Fruit fly (Drosophila melanogaster) whole organism, adult: Measurements from ENCODE around the gene poe.

Experiments used
- CG11617 ChIP-seq: fragments of 200-800 bp; sonication (Bioruptor generic); optimal IDR thresholded peaks from 2 replicates; lab custom pipeline; 2017; ENCODE audit warnings: mild to moderate bottlenecking, missing biosample characterization, missing genetic modification reagents, missing genetic modification characterization
- CG12768 ChIP-seq: fragments of 200-800 bp; sonication (Bioruptor generic); optimal IDR thresholded peaks from 2 replicates; lab custom pipeline; 2017; ENCODE audit warnings: missing biosample characterization, missing genetic modification characterization, mild to moderate bottlenecking, moderate library complexity, missing genetic modification reagents
- CG14711 ChIP-seq: fragments of 200-800 bp; sonication (Bioruptor generic); optimal IDR thresholded peaks from 2 replicates; lab custom pipeline; 2018; ENCODE audit warnings: missing biosample characterization, mild to moderate bottlenecking, missing genetic modification characterization, moderate library complexity
- CG1620 ChIP-seq: fragments of 200-800 bp; sonication (Bioruptor generic); optimal IDR thresholded peaks from 2 replicates; lab custom pipeline; 2016; ENCODE audit warnings: missing biosample characterization, missing genetic modification characterization
- CG33017 ChIP-seq: fragments of 200-800 bp; sonication (Bioruptor generic); optimal IDR thresholded peaks from 2 replicates; lab custom pipeline; 2018; ENCODE audit warnings: missing biosample characterization, mild to moderate bottlenecking, missing genetic modification characterization, moderate library complexity
- CG5204 ChIP-seq: fragments of 200-800 bp; sonication (Bioruptor generic); optimal IDR thresholded peaks from 2 replicates; lab custom pipeline; 2016; ENCODE audit warnings: missing biosample characterization, missing genetic modification characterization
- CG7045 ChIP-seq: fragments of 200-800 bp; sonication (Bioruptor generic); optimal IDR thresholded peaks from 2 replicates; lab custom pipeline; 2017; ENCODE audit warnings: missing biosample characterization, mild to moderate bottlenecking, missing genetic modification characterization
- CG7101 ChIP-seq: fragments of 200-800 bp; sonication (Bioruptor generic); optimal IDR thresholded peaks from 2 replicates; lab custom pipeline; 2018; ENCODE audit warnings: missing biosample characterization, mild to moderate bottlenecking, missing genetic modification characterization, moderate library complexity
- Clk ChIP-seq: fragments of 200-800 bp; sonication (Bioruptor generic); optimal IDR thresholded peaks from 2 replicates; lab custom pipeline; 2017; ENCODE audit warnings: missing biosample characterization, missing genetic modification characterization
- Crg-1 ChIP-seq: fragments of 200-800 bp; sonication (Bioruptor generic); optimal IDR thresholded peaks from 2 replicates; lab custom pipeline; 2016; ENCODE audit warnings: missing biosample characterization, missing genetic modification characterization
- Hr96 ChIP-seq: fragments of 200-800 bp; sonication (Bioruptor generic); optimal IDR thresholded peaks from 2 replicates; lab custom pipeline; 2016; ENCODE audit warnings: missing biosample characterization, missing genetic modification characterization
- Mnt ChIP-seq: fragments of 200-800 bp; sonication (Bioruptor generic); optimal IDR thresholded peaks from 2 replicates; lab custom pipeline; 2016; ENCODE audit warnings: missing biosample characterization, mild to moderate bottlenecking, missing genetic modification characterization
- bab1 ChIP-seq: fragments of 200-800 bp; sonication (Bioruptor generic); optimal IDR thresholded peaks from 3 replicates; lab custom pipeline; 2019; ENCODE audit warnings: missing biosample characterization, mild to moderate bottlenecking, missing genetic modification characterization, moderate library complexity
- cic ChIP-seq: fragments of 200-800 bp; sonication (Bioruptor generic); optimal IDR thresholded peaks from 2 replicates; lab custom pipeline; 2017; ENCODE audit warnings: missing biosample characterization, mild to moderate bottlenecking, missing genetic modification characterization, moderate library complexity
- cnc ChIP-seq, 2 experiments: fragments of >200 bp; optimal IDR thresholded peaks; 2 replicates each; lab custom pipeline; 2017
- kay ChIP-seq: fragments of 200-800 bp; sonication (Bioruptor generic); peaks from one replicate; lab custom pipeline; 2016; ENCODE audit warnings: missing biosample characterization, missing genetic modification characterization, borderline replicate concordance
- ovo ChIP-seq: fragments of 200-800 bp; sonication (Bioruptor generic); optimal IDR thresholded peaks from 2 replicates; lab custom pipeline; 2016; ENCODE audit warnings: missing biosample characterization, missing genetic modification characterization
- pad ChIP-seq: fragments of 200-800 bp; sonication (Bioruptor generic); optimal IDR thresholded peaks from 3 replicates; lab custom pipeline; 2017; ENCODE audit warnings: missing biosample characterization, missing genetic modification characterization, mild to moderate bottlenecking, moderate library complexity, missing genetic modification reagents
- tj ChIP-seq: fragments of 200-800 bp; sonication (Bioruptor generic); optimal IDR thresholded peaks from 3 replicates; lab custom pipeline; 2017; ENCODE audit warnings: missing biosample characterization, mild to moderate bottlenecking, missing genetic modification characterization, moderate library complexity
- toe ChIP-seq: fragments of 200-800 bp; sonication (Bioruptor generic); optimal IDR thresholded peaks from 2 replicates; lab custom pipeline; 2016; ENCODE audit warnings: missing biosample characterization, missing genetic modification characterization

The poe gene

DNA sequence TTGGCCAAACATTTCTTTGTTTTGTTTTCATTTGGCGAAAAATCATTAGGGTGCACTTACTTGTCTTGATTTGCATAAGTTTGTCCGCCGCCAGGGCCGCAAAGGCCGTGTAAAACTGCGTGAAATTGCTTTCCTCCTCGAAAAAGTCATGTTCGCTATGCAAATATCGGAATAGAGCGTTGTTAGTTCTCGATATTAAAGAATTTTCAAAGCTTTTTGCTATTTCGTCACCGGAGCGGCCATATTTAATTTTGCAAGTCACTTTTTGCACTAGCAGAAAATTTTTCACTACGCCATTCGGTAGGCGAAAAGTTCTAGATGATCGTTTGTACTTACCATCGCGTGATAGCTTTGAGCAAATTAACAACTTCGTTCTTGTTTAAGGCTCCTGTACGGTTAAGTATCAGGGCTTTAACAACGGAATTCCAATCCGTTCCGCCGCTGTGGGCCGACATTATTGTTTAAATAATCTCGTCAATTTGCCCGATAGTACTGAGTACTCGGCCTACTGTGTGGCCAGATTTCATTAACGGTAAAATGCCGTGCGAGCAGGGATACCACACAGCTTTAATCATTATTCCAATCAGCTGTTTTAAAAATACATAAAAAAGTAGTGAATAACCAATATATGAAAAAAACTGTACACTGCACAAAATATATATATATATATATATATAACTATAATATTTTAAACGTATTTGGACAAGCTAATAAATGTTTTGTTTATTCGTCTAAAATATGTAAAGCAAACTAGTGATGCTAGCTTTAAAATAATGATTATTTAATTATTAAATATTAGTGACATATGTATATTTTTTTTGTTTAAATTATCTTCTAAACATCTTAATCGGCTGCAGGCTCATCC is at the start of gene poe:
Gene poe, minus strand, starts transcription at position 513 of the 865 bp plus-strand sequence.
- TF ChIP-seq ovo (peak; percentile 14), CG7101 (tag; lab: Kevin White, UChicago) (peak; percentile 64), bab1 (GFP tag; lab: Kevin White, UChicago) (peak; percentile 67), Crg-1 (GFP tag; lab: Kevin White, UChicago) (peak; percentile 34), tj (GFP tag; lab: Kevin White, UChicago) (peak; percentile 15), kay (GFP tag; lab: Kevin White, UChicago) (no peak), cic (GFP tag; lab: Kevin White, UChicago) (peak; percentile 15), CG33017 (tag; lab: Kevin White, UChicago) (peak; percentile 63), Clk (GFP tag; lab: Kevin White, UChicago) (no peak), cnc (optimal IDR thresholded peaks at IDR 0.05; lab: Kevin White, UChicago) (peak; percentile 92 to 98), Mnt (GFP tag; lab: Kevin White, UChicago) (peak; percentile 28), pad (GFP tag; lab: Kevin White, UChicago) (peak; percentile 5), CG5204 (no peak), CG7045 (GFP tag; lab: Kevin White, UChicago) (no peak), CG12768 (peak; percentile 40), CG1620 (GFP tag; lab: Kevin White, UChicago) (no peak), CG11617 (GFP tag; lab: Kevin White, UChicago) (peak; percentile 75), Hr96 (GFP tag; lab: Kevin White, UChicago) (no peak), toe (no peak), CG14711 (tag; lab: Kevin White, UChicago) (peak; percentile 77)

DNA sequence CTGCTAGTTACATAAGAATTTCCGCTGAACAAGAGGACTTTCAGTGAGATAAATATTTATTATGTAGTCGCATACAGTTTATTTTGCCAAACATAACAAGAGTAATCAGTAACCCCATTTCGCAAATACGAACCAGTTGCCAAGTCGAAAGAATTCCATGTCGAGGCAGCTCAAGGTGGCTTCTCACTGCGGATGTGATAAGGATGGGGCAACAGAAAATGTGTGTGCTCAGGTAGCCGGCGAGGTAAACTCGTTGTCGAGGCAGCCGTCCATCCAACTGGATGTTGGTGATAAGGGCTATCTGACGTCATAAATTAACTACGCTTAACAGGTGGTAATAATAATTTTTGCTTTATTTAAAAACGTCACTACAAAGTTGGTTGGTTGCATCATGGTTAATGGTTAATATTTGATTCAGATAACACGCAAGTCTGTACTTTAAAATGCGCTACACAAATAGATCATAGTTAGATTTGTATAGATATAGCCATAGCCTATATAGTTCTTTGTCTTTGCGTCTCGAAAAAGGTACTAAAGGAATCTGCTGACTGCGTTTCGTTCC is 45.3 kb upstream of the poe start:
- TF ChIP-seq cic (GFP tag; lab: Kevin White, UChicago), result peak; percentile 32
- TF ChIP-seq tj (GFP tag; lab: Kevin White, UChicago), result no peak
- no peak for TF ChIP-seq Crg-1 (GFP tag; lab: Kevin White, UChicago)

DNA sequence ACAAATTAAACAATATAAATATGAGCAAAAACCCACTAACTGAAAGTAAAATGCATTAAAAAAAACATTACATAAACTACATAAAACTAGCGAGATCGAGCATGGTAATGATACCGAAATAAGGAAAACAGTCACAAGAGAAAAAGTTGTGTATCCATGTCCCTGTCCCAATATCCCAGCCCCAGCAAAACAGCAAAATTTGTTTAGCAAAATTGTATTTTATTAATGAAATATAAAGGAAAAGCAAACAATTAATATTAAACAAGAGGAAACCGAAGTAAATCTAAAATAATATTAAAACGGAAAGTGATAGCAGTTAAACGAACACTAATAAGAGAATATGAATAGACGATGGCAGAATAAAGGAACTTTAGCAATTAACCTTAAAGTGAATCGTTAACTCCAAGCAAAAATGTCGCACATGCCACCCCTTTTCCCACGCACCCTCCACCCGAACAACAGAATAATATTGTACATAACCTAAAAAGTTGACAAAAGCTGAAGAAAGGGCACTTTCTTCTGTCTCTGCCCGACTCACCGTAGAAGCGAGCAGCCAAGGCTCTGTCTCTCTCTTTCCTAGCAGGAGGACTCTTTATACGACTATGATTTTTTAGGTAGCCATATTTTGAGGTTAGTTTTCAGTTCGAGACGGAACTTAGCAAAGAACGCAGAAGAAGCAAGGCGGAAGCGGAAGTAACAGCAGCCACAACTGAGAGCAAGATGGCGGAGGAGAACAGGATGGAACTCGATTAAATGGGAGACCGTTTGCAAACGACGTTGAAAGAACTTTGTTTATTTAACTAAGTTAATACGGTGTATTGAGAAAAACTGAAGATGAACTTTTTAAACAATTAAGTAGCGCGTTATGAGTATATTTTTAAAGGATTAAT is 39.4 kb upstream of the poe start:
- peak; percentile 80 for TF ChIP-seq kay (GFP tag; lab: Kevin White, UChicago)
- TF ChIP-seq Crg-1 (GFP tag; lab: Kevin White, UChicago), result no peak

DNA sequence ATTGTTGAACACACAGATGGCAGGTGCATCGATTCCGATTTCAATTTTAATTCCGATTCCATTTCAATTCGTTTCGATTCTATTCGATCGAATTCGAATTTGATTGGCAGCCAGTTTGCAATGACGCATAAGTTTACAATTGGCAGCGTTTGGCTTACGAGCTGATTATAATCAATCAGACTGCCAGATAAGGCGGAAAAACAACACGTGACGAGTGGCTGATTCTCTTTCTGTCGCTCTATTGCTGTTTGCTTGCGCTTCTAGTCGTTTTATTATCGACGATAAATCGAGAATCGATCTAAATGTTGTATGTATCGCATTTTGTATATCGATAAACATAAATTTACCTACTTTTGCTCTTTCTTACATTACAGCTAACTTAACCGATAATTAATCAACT is 33.3 kb upstream of the poe start:
- TF ChIP-seq kay (GFP tag; lab: Kevin White, UChicago) (peak; percentile 85), Mnt (GFP tag; lab: Kevin White, UChicago) (peak; percentile 20), cic (GFP tag; lab: Kevin White, UChicago) (peak; percentile 44), Crg-1 (GFP tag; lab: Kevin White, UChicago) (no peak)

DNA sequence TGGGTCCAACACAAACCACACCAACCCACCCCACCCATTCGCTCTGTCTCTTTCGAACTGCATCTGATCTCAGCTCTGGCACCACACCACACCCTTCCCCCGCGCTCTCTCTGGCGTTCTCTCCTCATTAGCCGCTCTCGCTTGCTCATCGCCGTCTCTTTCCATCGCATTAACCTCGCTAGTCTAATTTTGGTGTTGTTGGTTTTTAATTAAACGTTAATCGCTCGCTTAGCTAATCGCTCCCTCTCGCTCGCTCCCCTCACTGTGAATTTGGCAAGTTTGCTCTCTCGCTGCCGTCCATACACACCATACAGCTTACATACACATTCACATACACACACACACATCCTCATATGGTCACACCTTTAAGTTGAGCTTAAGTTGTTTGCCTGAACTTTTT is 32.7 kb upstream of the poe start:
- no peak for TF ChIP-seq CG5204
- TF ChIP-seq kay (GFP tag; lab: Kevin White, UChicago), result no peak
- peak; percentile 15 for TF ChIP-seq Crg-1 (GFP tag; lab: Kevin White, UChicago)
- peak; percentile 8 for TF ChIP-seq pad (GFP tag; lab: Kevin White, UChicago)
- TF ChIP-seq toe, result no peak
- peak; percentile 41 for TF ChIP-seq CG12768
- TF ChIP-seq cnc (optimal IDR thresholded peaks at IDR 0.05; lab: Kevin White, UChicago), result no peak
- peak; percentile 36 for TF ChIP-seq cic (GFP tag; lab: Kevin White, UChicago)
- no peak for TF ChIP-seq CG11617 (GFP tag; lab: Kevin White, UChicago)

DNA sequence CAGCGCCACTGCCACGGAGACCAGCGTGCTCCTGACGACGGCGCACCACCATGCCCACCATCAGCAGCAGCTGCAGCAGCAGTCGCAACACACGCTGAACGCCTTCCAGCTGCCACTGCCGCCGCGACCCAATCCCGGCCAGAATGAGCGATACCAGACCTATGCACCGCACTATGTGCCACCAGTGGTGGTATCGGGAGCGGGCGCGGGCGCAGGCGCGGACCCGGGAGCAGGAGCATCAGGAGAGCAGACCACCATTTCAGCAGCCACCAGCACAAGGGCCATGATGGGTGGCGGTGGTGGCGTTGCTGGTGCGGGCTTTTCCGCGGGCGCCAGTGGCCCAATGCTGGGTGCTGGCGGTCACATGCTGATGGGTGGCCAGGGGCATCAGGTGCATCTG is 31.6 kb upstream of the poe start:
- TF ChIP-seq pad (GFP tag; lab: Kevin White, UChicago) (no peak), Mnt (GFP tag; lab: Kevin White, UChicago) (no peak), cic (GFP tag; lab: Kevin White, UChicago) (no peak), bab1 (GFP tag; lab: Kevin White, UChicago) (no peak), Clk (GFP tag; lab: Kevin White, UChicago) (no peak)
